Worm (Caenorhabditis elegans) whole organism, late embryonic: ENCODE measurements around the gene F16G10.3.

Source experiments
- C08G9.2 ChIP-seq: sonication (generic microtip); optimal IDR thresholded peaks from 2 replicates; lab custom pipeline; 2016; ENCODE audit warnings: mild to moderate bottlenecking, missing genetic modification characterization, moderate library complexity, missing compliant biosample characterization
- ahr-1 ChIP-seq: sonication (generic microtip); optimal IDR thresholded peaks from 2 replicates; lab custom pipeline; 2016; ENCODE audit warnings: missing genetic modification characterization, missing compliant biosample characterization
- ceh-30 ChIP-seq: fragments of 150-350 bp; optimal IDR thresholded peaks from 2 replicates; lab custom pipeline; 2014; ENCODE audit warnings: missing biosample characterization, missing genetic modification characterization
- elt-2 ChIP-seq: sonication (generic microtip); optimal IDR thresholded peaks from 2 replicates; lab custom pipeline; 2016; ENCODE audit warnings: missing genetic modification reagents, missing genetic modification characterization, missing compliant biosample characterization
- hlh-13 ChIP-seq: fragments of 200-800 bp; sonication (Bioruptor generic); optimal IDR thresholded peaks from 2 replicates; lab custom pipeline; 2018; ENCODE audit warnings: mild to moderate bottlenecking, missing genetic modification characterization, missing compliant biosample characterization
- madf-2 ChIP-seq: sonication (generic microtip); optimal IDR thresholded peaks from 2 replicates; lab custom pipeline; 2017; ENCODE audit warnings: missing genetic modification characterization, missing compliant biosample characterization
- nhr-232 ChIP-seq: sonication (generic microtip); optimal IDR thresholded peaks from 2 replicates; lab custom pipeline; 2016; ENCODE audit warnings: missing genetic modification characterization, missing compliant biosample characterization
- pag-3 ChIP-seq: sonication (generic microtip); optimal IDR thresholded peaks from 2 replicates; lab custom pipeline; 2016; ENCODE audit warnings: missing compliant biosample characterization, missing genetic modification characterization, borderline replicate concordance
- rnt-1 ChIP-seq: sonication (generic microtip); optimal IDR thresholded peaks from 2 replicates; lab custom pipeline; 2016; ENCODE audit warnings: missing genetic modification characterization, missing compliant biosample characterization
- tbx-2 ChIP-seq: sonication (generic microtip); optimal IDR thresholded peaks from 2 replicates; lab custom pipeline; 2016; ENCODE audit warnings: missing genetic modification characterization, missing compliant biosample characterization
- unc-3 ChIP-seq, 2 experiments: fragments of 200-800 bp in 1 of 2; sonication (Bioruptor generic) in 1 of 2; sonication (generic microtip) in 1 of 2; conservative IDR thresholded peaks in 1 of 2; optimal IDR thresholded peaks in 1 of 2; 2 replicates each; pipeline versions ENCODE4 v1.3.6 to Lab custom; 2016 to 2022; ENCODE audit warnings: missing compliant biosample characterization in 2 of 2, missing genetic modification characterization in 2 of 2, missing genetic modification reagents in 1 of 2

- TF ChIP-seq rnt-1 (tag; lab: Kevin White, UChicago) = no peak
- TF ChIP-seq C08G9.2 (tag; lab: Kevin White, UChicago) = no peak
- TF ChIP-seq nhr-232 = no peak
- TF ChIP-seq hlh-13 = no peak
- TF ChIP-seq unc-3 (GFP tag; conservative IDR thresholded peaks at IDR 0.05; lab: Robert Waterston, UW) = no peak
- TF ChIP-seq unc-3 (tag; optimal IDR thresholded peaks at IDR 0.05; lab: Kevin White, UChicago) = no peak
- no peak for TF ChIP-seq madf-2 (tag; lab: Kevin White, UChicago)
- TF ChIP-seq ahr-1 = no peak
- no peak for TF ChIP-seq tbx-2 (tag; lab: Kevin White, UChicago)
- TF ChIP-seq pag-3 (tag; lab: Kevin White, UChicago) = no peak
- no peak for TF ChIP-seq elt-2 (tag; lab: Kevin White, UChicago)
- TF ChIP-seq ceh-30 (tag; lab: Kevin White, UChicago) = no peak
Observed at ce11 chrII:2324956-2325355, 47.2 kb upstream of the F16G10.3 start, which contains the start of gene ZK1240.11.
